Worm (Caenorhabditis elegans) whole organism, L2 larva: ENCODE measurements around the gene htrl-1.

ENCODE experiments used
- C34F6.9 ChIP-seq: fragments of 150-350 bp; optimal IDR thresholded peaks from 2 replicates; lab custom pipeline; 2014; ENCODE audit warnings: missing biosample characterization, missing genetic modification characterization
- F13H6.1 ChIP-seq: sonication (generic microtip); optimal IDR thresholded peaks from 2 replicates; lab custom pipeline; 2016; ENCODE audit warnings: missing genetic modification characterization, missing compliant biosample characterization
- R02D3.7 ChIP-seq: fragments of 150-350 bp; optimal IDR thresholded peaks from 2 replicates; lab custom pipeline; 2014; ENCODE audit warnings: missing biosample characterization, missing genetic modification characterization
- Y55F3AM.14 ChIP-seq: fragments of 200-800 bp; sonication (Bioruptor generic); optimal IDR thresholded peaks from 2 replicates; lab custom pipeline; 2018; ENCODE audit warnings: mild to moderate bottlenecking, missing genetic modification characterization, missing compliant biosample characterization
- alr-1 ChIP-seq: fragments of 150-350 bp; optimal IDR thresholded peaks from 2 replicates; lab custom pipeline; 2014; ENCODE audit warnings: missing biosample characterization, missing genetic modification characterization
- ama-1 ChIP-seq: fragments of 150-350 bp; optimal IDR thresholded peaks from 2 replicates; lab custom pipeline; 2018; ENCODE audit warnings: inconsistent platforms
- blmp-1 ChIP-seq: sonication (generic microtip); optimal IDR thresholded peaks from 2 replicates; lab custom pipeline; 2017; ENCODE audit warnings: missing genetic modification characterization, mild to moderate bottlenecking, missing compliant biosample characterization, antibody characterized with exemption, moderate library complexity; ENCODE audit not compliant: insufficient read depth
- ceh-16 ChIP-seq: fragments of 150-350 bp; optimal IDR thresholded peaks from 2 replicates; lab custom pipeline; 2014; ENCODE audit warnings: missing biosample characterization, missing genetic modification characterization
- ceh-82 ChIP-seq: fragments of 150-350 bp; optimal IDR thresholded peaks from 2 replicates; lab custom pipeline; 2014; ENCODE audit warnings: missing biosample characterization, missing genetic modification characterization
- dmd-4 ChIP-seq: sonication (generic microtip); optimal IDR thresholded peaks from 2 replicates; lab custom pipeline; 2017; ENCODE audit warnings: missing biosample characterization, missing genetic modification characterization
- egl-27 ChIP-seq: sonication (generic microtip); optimal IDR thresholded peaks from 3 replicates; lab custom pipeline; 2017; ENCODE audit warnings: missing biosample characterization, missing genetic modification reagents, missing genetic modification characterization
- elt-1 ChIP-seq: fragments of 150-350 bp; optimal IDR thresholded peaks from 2 replicates; lab custom pipeline; 2014; ENCODE audit warnings: missing biosample characterization, missing genetic modification characterization
- elt-3 ChIP-seq: sonication (generic microtip); optimal IDR thresholded peaks from 2 replicates; lab custom pipeline; 2017; ENCODE audit warnings: missing biosample characterization, missing genetic modification characterization
- gmeb-1 ChIP-seq: fragments of 150-350 bp; optimal IDR thresholded peaks from 2 replicates; lab custom pipeline; 2014; ENCODE audit warnings: missing biosample characterization, missing genetic modification characterization
- lin-13 ChIP-seq: fragments of 150-350 bp; optimal IDR thresholded peaks from 2 replicates; lab custom pipeline; 2014; ENCODE audit warnings: missing biosample characterization, missing genetic modification reagents, missing genetic modification characterization
- lsy-2 ChIP-seq, 2 experiments: fragments of 150-350 bp in 1 of 2; sonication (generic microtip) in 1 of 2; optimal IDR thresholded peaks; 2 replicates each; lab custom pipeline; 2014 to 2017; ENCODE audit warnings: missing biosample characterization in 2 of 2, missing genetic modification characterization in 2 of 2
- mab-5 ChIP-seq: fragments of 150-350 bp; optimal IDR thresholded peaks from 2 replicates; lab custom pipeline; 2014; ENCODE audit warnings: missing biosample characterization, missing genetic modification characterization
- mdl-1 ChIP-seq, 2 experiments: fragments of 150-350 bp in 1 of 2; sonication (generic microtip) in 1 of 2; optimal IDR thresholded peaks; 2 replicates each; lab custom pipeline; 2017; ENCODE audit warnings: missing biosample characterization in 2 of 2, missing genetic modification characterization in 2 of 2
- nhr-10 ChIP-seq: sonication (generic microtip); optimal IDR thresholded peaks from 2 replicates; lab custom pipeline; 2017; ENCODE audit warnings: missing biosample characterization, missing genetic modification characterization
- nhr-21 ChIP-seq: fragments of 150-350 bp; optimal IDR thresholded peaks from 2 replicates; lab custom pipeline; 2014; ENCODE audit warnings: missing biosample characterization, missing genetic modification characterization
- nhr-23 ChIP-seq: fragments of 150-350 bp; optimal IDR thresholded peaks from 2 replicates; lab custom pipeline; 2014; ENCODE audit warnings: missing biosample characterization, missing genetic modification reagents, missing genetic modification characterization
- nhr-237 ChIP-seq: fragments of 150-350 bp; optimal IDR thresholded peaks from 2 replicates; lab custom pipeline; 2014; ENCODE audit warnings: missing biosample characterization, missing genetic modification characterization
- nhr-25 ChIP-seq: fragments of 150-350 bp; sonication (generic microtip); optimal IDR thresholded peaks from 3 replicates; lab custom pipeline; 2014; ENCODE audit warnings: missing biosample characterization, missing genetic modification characterization
- nhr-6 ChIP-seq: fragments of 150-350 bp; optimal IDR thresholded peaks from 2 replicates; lab custom pipeline; 2014; ENCODE audit warnings: missing biosample characterization, missing genetic modification characterization
- nhr-77 ChIP-seq: fragments of 150-350 bp; optimal IDR thresholded peaks from 2 replicates; lab custom pipeline; 2014; ENCODE audit warnings: missing biosample characterization, missing genetic modification characterization
- peb-1 ChIP-seq: fragments of 150-350 bp; optimal IDR thresholded peaks from 2 replicates; lab custom pipeline; 2014; ENCODE audit warnings: missing biosample characterization, missing genetic modification characterization
- sem-4 ChIP-seq: fragments of 150-350 bp; optimal IDR thresholded peaks from 2 replicates; lab custom pipeline; 2014; ENCODE audit warnings: missing biosample characterization, missing genetic modification reagents, missing genetic modification characterization
- skn-1 ChIP-seq: sonication (generic microtip); optimal IDR thresholded peaks from 2 replicates; lab custom pipeline; 2017; ENCODE audit warnings: missing biosample characterization, missing genetic modification characterization
- sma-3 ChIP-seq: sonication (generic microtip); optimal IDR thresholded peaks from 2 replicates; lab custom pipeline; 2016; ENCODE audit warnings: missing genetic modification reagents, missing genetic modification characterization, missing compliant biosample characterization
- sma-9 ChIP-seq, 2 experiments: fragments of 150-350 bp in 1 of 2; sonication (generic microtip) in 1 of 2; optimal IDR thresholded peaks; 2 replicates each; lab custom pipeline; 2014 to 2016; ENCODE audit warnings: missing genetic modification characterization in 2 of 2, mild to moderate bottlenecking in 1 of 2, missing biosample characterization in 1 of 2, missing compliant biosample characterization in 1 of 2, missing genetic modification reagents in 1 of 2, moderate library complexity in 1 of 2
- unc-39 ChIP-seq: fragments of 150-350 bp; optimal IDR thresholded peaks from 2 replicates; lab custom pipeline; 2014; ENCODE audit warnings: missing biosample characterization, missing genetic modification characterization
- unc-55 ChIP-seq: fragments of 150-350 bp; sonication (generic microtip); optimal IDR thresholded peaks from 3 replicates; lab custom pipeline; 2014; ENCODE audit warnings: missing biosample characterization, missing genetic modification reagents, missing genetic modification characterization
- unc-62 ChIP-seq: fragments of 150-350 bp; optimal IDR thresholded peaks from 2 replicates; lab custom pipeline; 2014; ENCODE audit warnings: missing biosample characterization, missing genetic modification reagents, missing genetic modification characterization
- zag-1 ChIP-seq: fragments of 150-350 bp; optimal IDR thresholded peaks from 2 replicates; lab custom pipeline; 2014; ENCODE audit warnings: missing biosample characterization, missing genetic modification characterization

htrl-1 gene

ce11 chrV:11497475-11497874 is 1.3 kb upstream of the htrl-1 start:
- TF ChIP-seq nhr-6 (tag; lab: Kevin White, UChicago) (no peak), blmp-1 (no peak), elt-1 (tag; lab: Kevin White, UChicago) (no peak), peb-1 (no peak), skn-1 (tag; lab: Kevin White, UChicago) (no peak), unc-55 (no peak)

DNA sequence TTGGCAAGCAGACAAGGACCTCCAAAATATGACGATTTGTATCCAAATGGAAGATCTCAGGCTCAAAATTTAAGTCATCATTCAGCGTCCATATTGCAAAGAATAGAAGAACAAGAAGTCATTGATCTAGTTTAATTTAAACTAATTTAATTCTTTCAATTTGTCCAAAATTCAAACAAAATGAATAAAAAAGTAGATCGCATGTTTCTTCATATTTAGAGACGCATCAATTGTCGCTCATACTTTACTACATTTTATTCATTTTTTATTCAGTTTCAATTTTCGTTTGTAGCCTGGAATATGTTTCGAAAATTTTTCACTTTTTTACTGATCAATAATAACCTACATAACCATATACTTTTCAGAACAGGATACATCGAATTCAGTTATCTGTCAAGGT is 3.7 kb downstream of the htrl-1 start, which contains the start of gene T11F9.21:
Gene T11F9.21, plus strand, starts transcription at position 301 of the 400 bp plus-strand sequence.
- TF ChIP-seq nhr-237 (tag; lab: Kevin White, UChicago), result no peak

- no peak for TF ChIP-seq ceh-82 (tag; lab: Kevin White, UChicago)
- no peak for TF ChIP-seq F13H6.1
- TF ChIP-seq gmeb-1 (tag; lab: Kevin White, UChicago), result no peak
- no peak for TF ChIP-seq skn-1 (tag; lab: Kevin White, UChicago)
- TF ChIP-seq lin-13 (GFP tag; lab: Kevin White, UChicago), result no peak
- no peak for TF ChIP-seq nhr-21 (tag; lab: Kevin White, UChicago)
- no peak for TF ChIP-seq lsy-2 (tag; optimal IDR thresholded peaks at IDR 0.05; lab: Kevin White, UChicago)
- TF ChIP-seq ceh-16 (tag; lab: Kevin White, UChicago), result no peak
- no peak for TF ChIP-seq Y55F3AM.14 (GFP tag; lab: Kevin White, UChicago)
- no peak for TF ChIP-seq nhr-10
- no peak for TF ChIP-seq unc-39 (tag; lab: Kevin White, UChicago)
These were observed 5.8 kb downstream of the htrl-1 start, which contains the start of gene dhs-19 for ce11 chrV:11490382-11490781. dhs-19 (minus strand) TSS chrV:11490482.

- TF ChIP-seq dmd-4 (tag; lab: Kevin White, UChicago) (no peak), C34F6.9 (tag; lab: Kevin White, UChicago) (no peak), nhr-237 (tag; lab: Kevin White, UChicago) (no peak), mab-5 (tag; lab: Kevin White, UChicago) (no peak), F13H6.1 (no peak), ama-1 (lab: Kevin White, UChicago) (no peak), nhr-77 (tag; lab: Kevin White, UChicago) (no peak), nhr-6 (tag; lab: Kevin White, UChicago) (no peak), egl-27 (tag; lab: Kevin White, UChicago) (no peak), peb-1 (no peak), elt-1 (tag; lab: Kevin White, UChicago) (no peak), nhr-25 (no peak), mdl-1 (tag; optimal IDR thresholded peaks at IDR 0.05; lab: Kevin White, UChicago) (no peak), R02D3.7 (no peak), sem-4 (tag; lab: Kevin White, UChicago) (no peak), alr-1 (tag; lab: Kevin White, UChicago) (no peak), nhr-21 (tag; lab: Kevin White, UChicago) (no peak), blmp-1 (no peak), zag-1 (no peak), unc-39 (tag; lab: Kevin White, UChicago) (no peak)
These were observed 7.9 kb downstream of the htrl-1 start for ce11 chrV:11488288-11488687.

DNA sequence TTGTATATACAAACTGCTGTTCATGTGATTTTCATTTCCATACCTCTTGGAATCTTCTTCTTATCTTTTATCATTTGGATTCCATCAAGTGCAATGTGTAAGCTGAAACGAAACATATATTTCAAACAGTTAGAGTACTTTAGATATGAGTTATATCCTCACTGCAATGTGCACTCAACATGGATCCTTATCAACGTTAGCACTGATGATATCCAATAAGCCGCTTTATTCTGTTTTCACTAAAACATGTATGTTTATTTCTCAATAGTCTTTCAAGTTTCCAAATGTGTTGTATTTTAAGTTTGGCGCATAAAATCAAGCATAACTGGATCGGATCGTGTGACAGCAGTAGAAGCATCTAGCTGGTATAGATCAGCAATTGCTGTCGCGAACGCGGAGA is 9.5 kb downstream of the htrl-1 start, which contains the start of gene T11F9.10:
Gene T11F9.10, plus strand, starts transcription at position 301 of the 400 bp plus-strand sequence.
- no peak for TF ChIP-seq R02D3.7

ce11 chrV:11485558-11485957 is 10.6 kb downstream of the htrl-1 start, which contains the start of gene srh-1:
srh-1 (plus strand) TSS chrV:11485858.
- TF ChIP-seq unc-62 (GFP tag; lab: Kevin White, UChicago) (no peak), sma-3 (no peak), unc-55 (no peak), gmeb-1 (tag; lab: Kevin White, UChicago) (no peak), F13H6.1 (no peak), C34F6.9 (tag; lab: Kevin White, UChicago) (no peak), R02D3.7 (no peak), mdl-1 (tag; optimal IDR thresholded peaks at IDR 0.05; lab: Kevin White, UChicago) (no peak), elt-3 (tag; lab: Kevin White, UChicago) (no peak), ama-1 (lab: Kevin White, UChicago) (no peak), nhr-23 (tag; lab: Kevin White, UChicago) (no peak), ceh-82 (tag; lab: Kevin White, UChicago) (no peak), zag-1 (no peak), nhr-21 (tag; lab: Kevin White, UChicago) (no peak), sma-9 (GFP tag; optimal IDR thresholded peaks at IDR 0.05; lab: Kevin White, UChicago) (no peak), sma-9 (tag; optimal IDR thresholded peaks at IDR 0.05; lab: Kevin White, UChicago) (no peak)
